Worm (Caenorhabditis elegans): Measurements from ENCODE around the gene ztf-1.

ce11 chrIII:8773375-8773774 is 18.8 kb downstream of the ztf-1 start:
- TF ChIP-seq ceh-63 (GFP tag; optimal IDR thresholded peaks at IDR 0.05) = no peak
- no peak for TF ChIP-seq lsy-2 (tag; optimal IDR thresholded peaks at IDR 0.05)
- TF ChIP-seq isw-1 (GFP tag; IDR thresholded peaks at IDR 0.05) = no peak
- no peak for TF ChIP-seq mep-1 (tag; optimal IDR thresholded peaks at IDR 0.05)
- no peak for TF ChIP-seq skn-1 (tag; optimal IDR thresholded peaks at IDR 0.05)
- no peak for TF ChIP-seq dpl-1 (GFP tag; optimal IDR thresholded peaks at IDR 0.05)
- TF ChIP-seq lir-3 (tag; optimal IDR thresholded peaks at IDR 0.05; ENCODE audit: poor library complexity) = no peak
